Fruit fly (Drosophila melanogaster): Measurements from ENCODE around the gene CG7582.

Gene CG7582

dm6 chr3R:29689833-29690538 lies 7.9 kb upstream of the CG7582 start:
- TF ChIP-seq Dll (optimal IDR thresholded peaks at IDR 0.05): no peak
- TF ChIP-seq CG8478 (optimal IDR thresholded peaks at IDR 0.05): no peak
- no peak for TF ChIP-seq psq (optimal IDR thresholded peaks at IDR 0.05)
- no peak for TF ChIP-seq usp (GFP tag; optimal IDR thresholded peaks at IDR 0.05)
- TF ChIP-seq EcR (GFP tag; optimal IDR thresholded peaks at IDR 0.05): no peak
- TF ChIP-seq pan (optimal IDR thresholded peaks at IDR 0.05): no peak

dm6 chr3R:29689211-29689610 lies 7.1 kb upstream of the CG7582 start, which contains the start of gene Obp99c:
TSS of gene Obp99c (minus strand) at chr3R:29689311.
- TF ChIP-seq usp (GFP tag; optimal IDR thresholded peaks at IDR 0.05) (no peak), Dll (optimal IDR thresholded peaks at IDR 0.05) (no peak)

dm6 chr3R:29686698-29687097 lies 4.6 kb upstream of the CG7582 start:
- TF ChIP-seq Dll (optimal IDR thresholded peaks at IDR 0.05) (no peak), CG8478 (optimal IDR thresholded peaks at IDR 0.05) (no peak), EcR (GFP tag; optimal IDR thresholded peaks at IDR 0.05) (no peak), psq (optimal IDR thresholded peaks at IDR 0.05) (no peak), usp (GFP tag; optimal IDR thresholded peaks at IDR 0.05) (no peak), pan (optimal IDR thresholded peaks at IDR 0.05) (no peak)

- no peak for TF ChIP-seq pan (optimal IDR thresholded peaks at IDR 0.05)
- no peak for TF ChIP-seq Dll (optimal IDR thresholded peaks at IDR 0.05)
- TF ChIP-seq CG8478 (optimal IDR thresholded peaks at IDR 0.05): no peak
- no peak for TF ChIP-seq psq (optimal IDR thresholded peaks at IDR 0.05)
- no peak for TF ChIP-seq usp (GFP tag; optimal IDR thresholded peaks at IDR 0.05)
- no peak for TF ChIP-seq EcR (GFP tag; optimal IDR thresholded peaks at IDR 0.05)
These were observed 837 bp downstream of the CG7582 start for dm6 chr3R:29681241-29681640.

dm6 chr3R:29675333-29675732 lies 6.7 kb downstream of the CG7582 start, which contains the start of the genes Bub3 and Cap-D2:
TSS of gene Bub3 (minus strand) at chr3R:29675421.
TSS of gene Cap-D2 (plus strand) at chr3R:29675651.
- TF ChIP-seq usp (GFP tag; optimal IDR thresholded peaks at IDR 0.05) (no peak), EcR (GFP tag; optimal IDR thresholded peaks at IDR 0.05) (no peak), Dll (optimal IDR thresholded peaks at IDR 0.05) (no peak), CG8478 (optimal IDR thresholded peaks at IDR 0.05) (no peak), pan (optimal IDR thresholded peaks at IDR 0.05) (no peak), psq (optimal IDR thresholded peaks at IDR 0.05) (no peak)

- no peak for TF ChIP-seq CG8478 (optimal IDR thresholded peaks at IDR 0.05)
- TF ChIP-seq usp (GFP tag; optimal IDR thresholded peaks at IDR 0.05): no peak
- no peak for TF ChIP-seq Dll (optimal IDR thresholded peaks at IDR 0.05)
- no peak for TF ChIP-seq pan (optimal IDR thresholded peaks at IDR 0.05)
- TF ChIP-seq psq (optimal IDR thresholded peaks at IDR 0.05): no peak
These were observed 9.9 kb downstream of the CG7582 start, which contains the start of gene ppk19 for dm6 chr3R:29672156-29672555. TSS of gene ppk19 (plus strand) at chr3R:29672456.

dm6 chr3R:29671060-29671707 lies 10.9 kb downstream of the CG7582 start, which contains the start of gene Obp99a:
TSS of gene Obp99a (plus strand) at chr3R:29671657.
- TF ChIP-seq usp (GFP tag; optimal IDR thresholded peaks at IDR 0.05) (no peak), EcR (GFP tag; optimal IDR thresholded peaks at IDR 0.05) (no peak), psq (optimal IDR thresholded peaks at IDR 0.05) (no peak), pan (optimal IDR thresholded peaks at IDR 0.05) (no peak), Dll (optimal IDR thresholded peaks at IDR 0.05) (no peak), CG8478 (optimal IDR thresholded peaks at IDR 0.05) (no peak)

dm6 chr3R:29668777-29669176 lies 13.3 kb downstream of the CG7582 start, which contains the start of the genes ppk20 and ppk30:
TSS of gene ppk20 (minus strand) at chr3R:29668877.
TSS of gene ppk30 (plus strand) at chr3R:29669149.
- TF ChIP-seq usp (GFP tag; optimal IDR thresholded peaks at IDR 0.05) (no peak), pan (optimal IDR thresholded peaks at IDR 0.05) (no peak), EcR (GFP tag; optimal IDR thresholded peaks at IDR 0.05) (no peak), psq (optimal IDR thresholded peaks at IDR 0.05) (no peak), CG8478 (optimal IDR thresholded peaks at IDR 0.05) (no peak), Dll (optimal IDR thresholded peaks at IDR 0.05) (no peak)

dm6 chr3R:29664183-29664829 lies 17.8 kb downstream of the CG7582 start, which contains the start of gene ppk21:
TSS of gene ppk21 (plus strand) at chr3R:29664779.
- no peak for TF ChIP-seq EcR (GFP tag; optimal IDR thresholded peaks at IDR 0.05)
- no peak for TF ChIP-seq CG8478 (optimal IDR thresholded peaks at IDR 0.05)
- no peak for TF ChIP-seq psq (optimal IDR thresholded peaks at IDR 0.05)
- no peak for TF ChIP-seq usp (GFP tag; optimal IDR thresholded peaks at IDR 0.05)
- no peak for TF ChIP-seq Dll (optimal IDR thresholded peaks at IDR 0.05)
- TF ChIP-seq pan (optimal IDR thresholded peaks at IDR 0.05): no peak

- TF ChIP-seq psq (optimal IDR thresholded peaks at IDR 0.05): no peak
- no peak for TF ChIP-seq pan (optimal IDR thresholded peaks at IDR 0.05)
- no peak for TF ChIP-seq CG8478 (optimal IDR thresholded peaks at IDR 0.05)
- no peak for TF ChIP-seq EcR (GFP tag; optimal IDR thresholded peaks at IDR 0.05)
- no peak for TF ChIP-seq usp (GFP tag; optimal IDR thresholded peaks at IDR 0.05)
- no peak for TF ChIP-seq Dll (optimal IDR thresholded peaks at IDR 0.05)
These were observed 22.1 kb downstream of the CG7582 start, which contains the start of gene Dop1R2 for dm6 chr3R:29659950-29660349. TSS of gene Dop1R2 (minus strand) at chr3R:29659984.

- no peak for TF ChIP-seq CG8478 (optimal IDR thresholded peaks at IDR 0.05)
- TF ChIP-seq EcR (GFP tag; optimal IDR thresholded peaks at IDR 0.05): no peak
- TF ChIP-seq Dll (optimal IDR thresholded peaks at IDR 0.05): no peak
- no peak for TF ChIP-seq usp (GFP tag; optimal IDR thresholded peaks at IDR 0.05)
- no peak for TF ChIP-seq pan (optimal IDR thresholded peaks at IDR 0.05)
- no peak for TF ChIP-seq psq (optimal IDR thresholded peaks at IDR 0.05)
These were observed 30.6 kb downstream of the CG7582 start for dm6 chr3R:29651488-29651887.

All from whole organism.